Fruit fly (Drosophila melanogaster) whole organism, embryonic: Measurements from ENCODE around the gene CG16719.

Experiments
- Bgb ChIP-seq: fragments of 200-800 bp; sonication (Bioruptor generic); IDR thresholded peaks from 2 replicates; pipeline ENCODE4 v1.3.6; 2022; ENCODE audit warnings: missing biosample characterization, missing genetic modification characterization; ENCODE audit not compliant: partially characterized antibody
- CG10267 ChIP-seq: fragments of 200-800 bp; sonication (Bioruptor generic); optimal IDR thresholded peaks from 2 replicates; lab custom pipeline; 2018; ENCODE audit warnings: missing biosample characterization, mild to moderate bottlenecking, missing genetic modification characterization, moderate library complexity
- CG10274 ChIP-seq: fragments of 200-800 bp; sonication (Bioruptor generic); optimal IDR thresholded peaks from 3 replicates; lab custom pipeline; 2017; ENCODE audit warnings: missing biosample characterization, mild to moderate bottlenecking, missing genetic modification characterization
- CG10366 ChIP-seq: fragments of 200-800 bp; sonication (Bioruptor generic); IDR thresholded peaks from 2 replicates; pipeline ENCODE4 v1.3.6; 2022; ENCODE audit warnings: missing biosample characterization, missing genetic modification characterization
- CG10462 ChIP-seq: fragments of 200-800 bp; sonication (Bioruptor generic); optimal IDR thresholded peaks from 2 replicates; lab custom pipeline; 2016; ENCODE audit warnings: missing biosample characterization, missing genetic modification characterization
- CG10565 ChIP-seq: fragments of 200-800 bp; sonication (Bioruptor generic); optimal IDR thresholded peaks from 3 replicates; lab custom pipeline; 2016; ENCODE audit warnings: missing biosample characterization, mild to moderate bottlenecking, missing genetic modification characterization
- CG10979 ChIP-seq: fragments of 200-800 bp; sonication (Bioruptor generic); optimal IDR thresholded peaks from 2 replicates; lab custom pipeline; 2018; ENCODE audit warnings: missing biosample characterization, mild to moderate bottlenecking, missing genetic modification characterization, moderate library complexity
- CG12391 ChIP-seq: fragments of 200-800 bp; sonication (Bioruptor generic); optimal IDR thresholded peaks from 3 replicates; lab custom pipeline; 2018; ENCODE audit warnings: missing biosample characterization, mild to moderate bottlenecking, missing genetic modification characterization, moderate library complexity
- CG13123 ChIP-seq: fragments of 200-800 bp; sonication (Bioruptor generic); optimal IDR thresholded peaks from 2 replicates; lab custom pipeline; 2016; ENCODE audit warnings: missing biosample characterization, missing genetic modification characterization
- CG15073 ChIP-seq: fragments of 200-800 bp; sonication (Bioruptor generic); optimal IDR thresholded peaks from 2 replicates; lab custom pipeline; 2016; ENCODE audit warnings: missing biosample characterization, missing genetic modification characterization
- CG15601 ChIP-seq: fragments of 200-800 bp; sonication (Bioruptor generic); optimal IDR thresholded peaks from 3 replicates; lab custom pipeline; 2019; ENCODE audit warnings: missing biosample characterization, mild to moderate bottlenecking, missing genetic modification characterization, moderate library complexity
- CG1647 ChIP-seq: fragments of 200-800 bp; sonication (Bioruptor generic); optimal IDR thresholded peaks from 3 replicates; lab custom pipeline; 2016; ENCODE audit warnings: missing biosample characterization, missing genetic modification characterization
- CG18262 ChIP-seq: fragments of 200-800 bp; optimal IDR thresholded peaks from 3 replicates; lab custom pipeline; 2019; ENCODE audit warnings: missing biosample characterization, mild to moderate bottlenecking, missing genetic modification characterization, moderate library complexity
- CG2889 ChIP-seq: fragments of 200-800 bp; sonication (Bioruptor generic); IDR thresholded peaks from 3 replicates; pipeline ENCODE4 v1.3.6; 2022; ENCODE audit warnings: missing biosample characterization, missing genetic modification characterization
- CG32767 ChIP-seq: fragments of 200-800 bp; sonication (Bioruptor generic); IDR thresholded peaks from 2 replicates; pipeline ENCODE4 v1.3.6; 2022; ENCODE audit warnings: missing biosample characterization, missing genetic modification characterization
- CG34224 ChIP-seq: fragments of 200-800 bp; sonication (Bioruptor generic); IDR thresholded peaks from 3 replicates; pipeline ENCODE4 v1.3.6; 2022; ENCODE audit warnings: missing biosample characterization, missing genetic modification characterization; ENCODE audit not compliant: partially characterized antibody
- CG5245 ChIP-seq: fragments of 200-800 bp; sonication (Bioruptor generic); optimal IDR thresholded peaks from 3 replicates; lab custom pipeline; 2016; ENCODE audit warnings: missing biosample characterization, missing genetic modification characterization
- CG7556 ChIP-seq: fragments of 200-800 bp; sonication (Bioruptor generic); optimal IDR thresholded peaks from 2 replicates; lab custom pipeline; 2017; ENCODE audit warnings: missing biosample characterization, mild to moderate bottlenecking, missing genetic modification characterization
- CG8765 ChIP-seq: fragments of 200-800 bp; sonication (Bioruptor generic); IDR thresholded peaks from 2 replicates; pipeline ENCODE4 v1.3.6; 2022; ENCODE audit warnings: missing biosample characterization, missing genetic modification characterization
- Dbx ChIP-seq: fragments of 200-800 bp; sonication (Bioruptor generic); IDR thresholded peaks from 3 replicates; pipeline ENCODE4 v1.3.6; 2022; ENCODE audit warnings: missing biosample characterization, missing genetic modification characterization
- Doc3 ChIP-seq: fragments of 200-800 bp; sonication (Bioruptor generic); IDR thresholded peaks from 3 replicates; pipeline ENCODE4 v1.3.6; 2022; ENCODE audit warnings: missing biosample characterization, missing genetic modification characterization; ENCODE audit not compliant: partially characterized antibody
- H15 ChIP-seq: fragments of 200-800 bp; sonication (Bioruptor generic); IDR thresholded peaks from 3 replicates; pipeline ENCODE4 v1.3.6; 2022; ENCODE audit warnings: missing biosample characterization, missing genetic modification characterization
- Lim3 ChIP-seq: fragments of 200-800 bp; sonication (Bioruptor generic); IDR thresholded peaks from 2 replicates; pipeline ENCODE4 v1.3.6; 2022; ENCODE audit warnings: missing biosample characterization, missing genetic modification characterization
- MESR4 ChIP-seq: fragments of 200-800 bp; sonication (Bioruptor generic); optimal IDR thresholded peaks from 2 replicates; lab custom pipeline; 2018; ENCODE audit warnings: missing biosample characterization, mild to moderate bottlenecking, missing genetic modification characterization, moderate library complexity
- Mrtf ChIP-seq: fragments of 200-800 bp; sonication (Bioruptor generic); IDR thresholded peaks from 3 replicates; pipeline ENCODE4 v1.3.6; 2022; ENCODE audit warnings: missing biosample characterization, missing genetic modification characterization
- Nf-YC ChIP-seq: fragments of 200-800 bp; optimal IDR thresholded peaks from 3 replicates; lab custom pipeline; 2019; ENCODE audit warnings: missing biosample characterization, mild to moderate bottlenecking, missing genetic modification characterization, moderate library complexity
- Rfx ChIP-seq: fragments of 200-800 bp; sonication (Bioruptor generic); IDR thresholded peaks from 2 replicates; pipeline ENCODE4 v1.3.6; 2022; ENCODE audit warnings: missing biosample characterization, missing genetic modification characterization
- Rx ChIP-seq: fragments of 200-800 bp; sonication (Bioruptor generic); IDR thresholded peaks from 2 replicates; pipeline ENCODE4 v1.3.6; 2022; ENCODE audit warnings: missing biosample characterization, missing genetic modification characterization
- Taf1 ChIP-seq: fragments of 200-800 bp; sonication (Bioruptor generic); IDR thresholded peaks from 2 replicates; pipeline ENCODE4 v1.3.6; 2022; ENCODE audit warnings: missing biosample characterization, missing genetic modification characterization
- aop ChIP-seq: fragments of 200-800 bp; sonication (Bioruptor generic); IDR thresholded peaks from 2 replicates; pipeline ENCODE4 v1.3.6; 2022; ENCODE audit warnings: missing biosample characterization, missing genetic modification characterization
- ase ChIP-seq: fragments of 200-800 bp; sonication (Bioruptor generic); IDR thresholded peaks from 3 replicates; pipeline ENCODE4 v1.3.6; 2022; ENCODE audit warnings: missing biosample characterization, missing genetic modification characterization
- bcd ChIP-seq: fragments of 200-800 bp; sonication (Bioruptor generic); optimal IDR thresholded peaks from 2 replicates; lab custom pipeline; 2017; ENCODE audit warnings: missing biosample characterization, mild to moderate bottlenecking, missing genetic modification characterization
- caup ChIP-seq: fragments of 200-800 bp; sonication (Bioruptor generic); optimal IDR thresholded peaks from 3 replicates; lab custom pipeline; 2017; ENCODE audit warnings: missing biosample characterization, mild to moderate bottlenecking, missing genetic modification characterization, moderate library complexity; ENCODE audit not compliant: severe bottlenecking
- emc ChIP-seq: fragments of 200-800 bp; sonication (Bioruptor generic); optimal IDR thresholded peaks from 2 replicates; lab custom pipeline; 2016; ENCODE audit warnings: missing biosample characterization, missing genetic modification characterization
- fd102C ChIP-seq: fragments of 200-800 bp; sonication (Bioruptor generic); optimal IDR thresholded peaks from 2 replicates; lab custom pipeline; 2018; ENCODE audit warnings: missing biosample characterization, mild to moderate bottlenecking, missing genetic modification characterization, moderate library complexity
- fu2 ChIP-seq: fragments of 200-800 bp; sonication (Bioruptor generic); optimal IDR thresholded peaks from 2 replicates; lab custom pipeline; 2016; ENCODE audit warnings: missing biosample characterization, missing genetic modification characterization
- gce ChIP-seq: fragments of 200-800 bp; sonication (Bioruptor generic); IDR thresholded peaks from 3 replicates; pipeline ENCODE4 v1.3.6; 2022; ENCODE audit warnings: missing biosample characterization, missing genetic modification characterization
- jumu ChIP-seq: fragments of 200-800 bp; sonication (Bioruptor generic); optimal IDR thresholded peaks from 3 replicates; lab custom pipeline; 2016; ENCODE audit warnings: missing biosample characterization, missing genetic modification characterization
- kah ChIP-seq: fragments of 200-800 bp; sonication (Bioruptor generic); optimal IDR thresholded peaks from 2 replicates; lab custom pipeline; 2018; ENCODE audit warnings: missing biosample characterization, mild to moderate bottlenecking, missing genetic modification characterization
- kni ChIP-seq: fragments of 200-800 bp; sonication (Bioruptor generic); optimal IDR thresholded peaks from 3 replicates; lab custom pipeline; 2017; ENCODE audit warnings: mild to moderate bottlenecking, missing biosample characterization, missing genetic modification reagents, missing genetic modification characterization
- lilli ChIP-seq: fragments of 200-800 bp; sonication (Bioruptor generic); optimal IDR thresholded peaks from 3 replicates; lab custom pipeline; 2016; ENCODE audit warnings: missing biosample characterization, missing genetic modification characterization
- org-1 ChIP-seq: fragments of 200-800 bp; sonication (Bioruptor generic); optimal IDR thresholded peaks from 2 replicates; lab custom pipeline; 2017; ENCODE audit warnings: missing biosample characterization, missing genetic modification characterization
- psq ChIP-seq: fragments of 200-800 bp; sonication (Bioruptor generic); optimal IDR thresholded peaks from 2 replicates; lab custom pipeline; 2017; ENCODE audit warnings: missing biosample characterization, missing genetic modification characterization
- pum ChIP-seq: fragments of 200-800 bp; sonication (Bioruptor generic); optimal IDR thresholded peaks from 2 replicates; lab custom pipeline; 2016; ENCODE audit warnings: missing biosample characterization, missing genetic modification characterization
- repo ChIP-seq: fragments of 200-800 bp; sonication (Bioruptor generic); optimal IDR thresholded peaks from 2 replicates; lab custom pipeline; 2016; ENCODE audit warnings: missing biosample characterization, missing genetic modification characterization
- row ChIP-seq: fragments of 200-800 bp; sonication (Bioruptor generic); IDR thresholded peaks from 3 replicates; pipeline ENCODE4 v1.3.6; 2022; ENCODE audit warnings: missing biosample characterization, missing genetic modification characterization
- sens-2 ChIP-seq: fragments of 200-800 bp; sonication (Bioruptor generic); IDR thresholded peaks from 2 replicates; pipeline ENCODE4 v1.3.6; 2022; ENCODE audit warnings: missing biosample characterization, missing genetic modification characterization
- sima ChIP-seq: fragments of 200-800 bp; sonication (Bioruptor generic); optimal IDR thresholded peaks from 2 replicates; lab custom pipeline; 2016; ENCODE audit warnings: missing biosample characterization, missing genetic modification characterization
- stc ChIP-seq: fragments of 200-800 bp; sonication (Bioruptor generic); IDR thresholded peaks from 2 replicates; pipeline ENCODE4 v1.3.6; 2022; ENCODE audit warnings: missing biosample characterization, missing genetic modification characterization
- trem ChIP-seq: fragments of 200-800 bp; optimal IDR thresholded peaks from 3 replicates; lab custom pipeline; 2019; ENCODE audit warnings: missing biosample characterization, mild to moderate bottlenecking, missing genetic modification characterization, moderate library complexity
- unc-4 ChIP-seq: fragments of 200-800 bp; sonication (Bioruptor generic); IDR thresholded peaks from 2 replicates; pipeline ENCODE4 v1.3.6; 2022; ENCODE audit warnings: missing biosample characterization, missing genetic modification characterization; ENCODE audit not compliant: partially characterized antibody
- z ChIP-seq: fragments of 200-800 bp; sonication (Bioruptor generic); IDR thresholded peaks from 3 replicates; pipeline ENCODE4 v1.3.6; 2022; ENCODE audit warnings: missing biosample characterization, missing genetic modification characterization

The CG16719 gene

DNA sequence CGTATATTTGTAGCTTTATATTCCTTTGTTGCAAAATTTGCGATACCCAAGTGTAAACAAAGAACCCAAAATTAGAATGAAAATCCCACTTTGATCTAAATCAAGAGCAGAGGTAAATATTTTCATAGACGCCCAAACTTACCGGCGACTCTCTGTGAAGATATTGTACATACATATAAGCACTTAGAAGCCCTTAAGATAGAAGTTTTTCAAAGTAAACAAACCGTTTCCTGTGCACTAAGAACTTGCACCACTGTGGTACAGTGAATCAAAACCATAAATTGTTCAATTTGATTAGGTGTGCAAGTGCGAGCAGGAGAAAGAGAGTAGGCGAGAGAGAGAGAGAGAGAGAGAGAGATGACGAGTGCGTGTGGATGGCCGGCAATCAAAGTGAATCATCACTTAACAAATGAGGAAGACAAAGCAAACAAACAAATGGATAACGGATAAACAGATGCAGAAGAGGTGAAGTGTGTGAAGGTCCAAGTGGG lies 6.9 kb upstream of the CG16719 start (continued):
- TF ChIP-seq trem (tag; lab: Kevin White, UChicago) (no peak), CG10267 (tag; lab: Kevin White, UChicago) (no peak), repo (GFP tag; lab: Kevin White, UChicago) (no peak), CG18262 (peak; percentile 35), sima (no peak), CG13123 (GFP tag; lab: Kevin White, UChicago) (peak; percentile 18), Lim3 (GFP tag; lab: Robert Waterston, UW) (no peak), Nf-YC (no peak), row (peak; percentile 43; the same call in 1 of the 3 replicates), unc-4 (no peak), ase (GFP tag; lab: Robert Waterston, UW) (no peak), CG15601 (peak; percentile 15), Doc3 (GFP tag; lab: Robert Waterston, UW) (no peak), CG10979 (tag; lab: Kevin White, UChicago) (peak; percentile 27), CG10565 (GFP tag; lab: Kevin White, UChicago) (no peak), bcd (GFP tag; lab: Kevin White, UChicago) (no peak), CG1647 (no peak), Rfx (GFP tag; lab: Robert Waterston, UW) (no peak), CG34224 (GFP tag; lab: Robert Waterston, UW) (peak; percentile 39; the same call in 1 of the 3 replicates), CG10462 (GFP tag; lab: Kevin White, UChicago) (no peak), MESR4 (GFP tag; lab: Kevin White, UChicago) (no peak), fd102C (no peak), kah (no peak), aop (GFP tag; lab: Robert Waterston, UW) (no peak), CG2889 (GFP tag; lab: Robert Waterston, UW) (no peak), CG32767 (no peak), Rx (no peak), org-1 (no peak), CG5245 (GFP tag; lab: Kevin White, UChicago) (no peak), Mrtf (no peak), fu2 (GFP tag; lab: Kevin White, UChicago) (no peak), caup (GFP tag; lab: Kevin White, UChicago) (no peak), Bgb (peak; percentile 6; the same call in 1 of the 2 replicates), pum (no peak), lilli (no peak), CG10274 (GFP tag; lab: Kevin White, UChicago) (no peak), Dbx (no peak), stc (GFP tag; lab: Robert Waterston, UW) (no peak; the same call in 1 of the 2 replicates), emc (no peak), CG12391 (tag; lab: Kevin White, UChicago) (peak; percentile 6), sens-2 (GFP tag; lab: Robert Waterston, UW) (peak; percentile 30; the same call in 1 of the 2 replicates), psq (GFP tag; lab: Kevin White, UChicago) (peak; percentile 3), kni (GFP tag; lab: Kevin White, UChicago) (peak; percentile 24), H15 (GFP tag; lab: Robert Waterston, UW) (no peak), CG15073 (no peak), CG7556 (GFP tag; lab: Kevin White, UChicago) (no peak), gce (GFP tag; lab: Robert Waterston, UW) (no peak), Taf1 (no peak), CG10366 (GFP tag; lab: Robert Waterston, UW) (no peak), z (0 out of 3 replicates have a peak, but pooled peaks have one; percentile 57), CG8765 (GFP tag; lab: Robert Waterston, UW) (no peak), jumu (no peak)
